Worm (Caenorhabditis elegans): ENCODE results near the gene imp-3.

Gene imp-3

ce11 chrIV:7817852-7818251, 28.4 kb upstream of the imp-3 start, which contains the start of gene ric-3:
Gene ric-3, plus strand, starts transcription at chrIV:7818251.
- TF ChIP-seq tra-4 (tag; optimal IDR thresholded peaks at IDR 0.05) (no peak), ama-1 (optimal IDR thresholded peaks at IDR 0.05) (no peak), tbx-11 (GFP tag; IDR thresholded peaks at IDR 0.05) (no peak), scrt-1 (GFP tag; IDR thresholded peaks at IDR 0.05) (no peak), ets-7 (tag; optimal IDR thresholded peaks at IDR 0.05) (no peak), B0310.2 (tag; optimal IDR thresholded peaks at IDR 0.05) (no peak), flt-1 (GFP tag; IDR thresholded peaks at IDR 0.05) (no peak), sea-1 (GFP tag; conservative IDR thresholded peaks at IDR 0.05) (no peak), aly-1 (tag; optimal IDR thresholded peaks at IDR 0.05) (no peak)

ce11 chrIV:7816402-7817102, 27.1 kb upstream of the imp-3 start:
- TF ChIP-seq pes-1 (GFP tag; IDR thresholded peaks at IDR 0.05) (no peak), ets-7 (tag; optimal IDR thresholded peaks at IDR 0.05) (no peak), tra-4 (tag; optimal IDR thresholded peaks at IDR 0.05) (no peak), F13C5.2 (tag; optimal IDR thresholded peaks at IDR 0.05) (no peak), hnd-1 (tag; optimal IDR thresholded peaks at IDR 0.05) (no peak), hmg-4 (GFP tag; optimal IDR thresholded peaks at IDR 0.05) (no peak), ceh-13 (GFP tag; optimal IDR thresholded peaks at IDR 0.05) (no peak), sea-1 (GFP tag; conservative IDR thresholded peaks at IDR 0.05) (no peak), ceh-36 (tag; optimal IDR thresholded peaks at IDR 0.05) (no peak), ama-1 (optimal IDR thresholded peaks at IDR 0.05) (no peak), aly-1 (tag; optimal IDR thresholded peaks at IDR 0.05) (no peak), scrt-1 (GFP tag; IDR thresholded peaks at IDR 0.05) (no peak), tbx-11 (GFP tag; IDR thresholded peaks at IDR 0.05) (no peak), B0310.2 (tag; optimal IDR thresholded peaks at IDR 0.05) (no peak), hmbx-1 (tag; optimal IDR thresholded peaks at IDR 0.05) (no peak), tbx-37 (GFP tag; conservative IDR thresholded peaks at IDR 0.05) (no peak)

- TF ChIP-seq ets-7 (tag; optimal IDR thresholded peaks at IDR 0.05), result no peak
These were observed 26.3 kb upstream of the imp-3 start, which contains the start of gene cdgs-1 for ce11 chrIV:7815683-7816183. Gene cdgs-1, minus strand, starts transcription at chrIV:7815733.

ce11 chrIV:7812709-7813108, 23.3 kb upstream of the imp-3 start, which contains the start of gene zgpa-1:
Gene zgpa-1, minus strand, starts transcription at chrIV:7812809.
- no peak for TF ChIP-seq hnd-1 (tag; optimal IDR thresholded peaks at IDR 0.05)
- TF ChIP-seq scrt-1 (GFP tag; IDR thresholded peaks at IDR 0.05), result no peak

- TF ChIP-seq ceh-13 (GFP tag; optimal IDR thresholded peaks at IDR 0.05) (no peak), tbx-37 (GFP tag; conservative IDR thresholded peaks at IDR 0.05) (no peak), pes-1 (GFP tag; IDR thresholded peaks at IDR 0.05) (no peak), aly-1 (tag; optimal IDR thresholded peaks at IDR 0.05) (no peak), ceh-36 (tag; optimal IDR thresholded peaks at IDR 0.05) (no peak), B0310.2 (tag; optimal IDR thresholded peaks at IDR 0.05) (no peak), hnd-1 (tag; optimal IDR thresholded peaks at IDR 0.05) (no peak)
These were observed 19.2 kb upstream of the imp-3 start, which contains the start of gene C33H5.1 for ce11 chrIV:7808583-7808982. Gene C33H5.1, plus strand, starts transcription at chrIV:7808912.

ce11 chrIV:7804740-7805139, 15.3 kb upstream of the imp-3 start, which contains the start of gene C33H5.2:
Gene C33H5.2, plus strand, starts transcription at chrIV:7805040.
- TF ChIP-seq ets-7 (tag; optimal IDR thresholded peaks at IDR 0.05) (no peak), ama-1 (optimal IDR thresholded peaks at IDR 0.05) (no peak), B0310.2 (tag; optimal IDR thresholded peaks at IDR 0.05) (no peak), aly-1 (tag; optimal IDR thresholded peaks at IDR 0.05) (no peak), hnd-1 (tag; optimal IDR thresholded peaks at IDR 0.05) (no peak), scrt-1 (GFP tag; IDR thresholded peaks at IDR 0.05) (no peak), pes-1 (GFP tag; IDR thresholded peaks at IDR 0.05) (no peak), tra-4 (tag; optimal IDR thresholded peaks at IDR 0.05) (no peak), tbx-11 (GFP tag; IDR thresholded peaks at IDR 0.05) (no peak), hmg-4 (GFP tag; optimal IDR thresholded peaks at IDR 0.05) (no peak), tbx-37 (GFP tag; conservative IDR thresholded peaks at IDR 0.05) (no peak), sea-1 (GFP tag; conservative IDR thresholded peaks at IDR 0.05) (no peak)

- TF ChIP-seq aly-1 (tag; optimal IDR thresholded peaks at IDR 0.05), result no peak
- TF ChIP-seq ceh-13 (GFP tag; optimal IDR thresholded peaks at IDR 0.05), result no peak
These were observed 13.8 kb upstream of the imp-3 start, which contains the start of gene C33H5.16 for ce11 chrIV:7803250-7803649. Gene C33H5.16, minus strand, starts transcription at chrIV:7803350.

ce11 chrIV:7800338-7800737, 10.9 kb upstream of the imp-3 start:
- TF ChIP-seq hmg-4 (GFP tag; optimal IDR thresholded peaks at IDR 0.05) (no peak), aly-1 (tag; optimal IDR thresholded peaks at IDR 0.05) (no peak), ceh-36 (tag; optimal IDR thresholded peaks at IDR 0.05) (no peak), sea-1 (GFP tag; conservative IDR thresholded peaks at IDR 0.05) (no peak), pes-1 (GFP tag; IDR thresholded peaks at IDR 0.05) (no peak), ama-1 (optimal IDR thresholded peaks at IDR 0.05) (no peak), tbx-37 (GFP tag; conservative IDR thresholded peaks at IDR 0.05) (no peak), ets-7 (tag; optimal IDR thresholded peaks at IDR 0.05) (no peak), scrt-1 (GFP tag; IDR thresholded peaks at IDR 0.05) (no peak), tra-4 (tag; optimal IDR thresholded peaks at IDR 0.05) (no peak), flt-1 (GFP tag; IDR thresholded peaks at IDR 0.05) (no peak), hnd-1 (tag; optimal IDR thresholded peaks at IDR 0.05) (no peak), ceh-13 (GFP tag; optimal IDR thresholded peaks at IDR 0.05) (no peak), B0310.2 (tag; optimal IDR thresholded peaks at IDR 0.05) (no peak), tbx-11 (GFP tag; IDR thresholded peaks at IDR 0.05) (no peak), F13C5.2 (tag; optimal IDR thresholded peaks at IDR 0.05) (no peak), hmbx-1 (tag; optimal IDR thresholded peaks at IDR 0.05) (no peak)

Data from whole organism, early embryonic.